Worm (Caenorhabditis elegans) whole organism, mixed stage, embryonic: ENCODE measurements around the gene B0303.16.

Experiments
- bed-3 ChIP-seq: fragments of 200-800 bp; sonication (Bioruptor generic); optimal IDR thresholded peaks from 3 replicates; lab custom pipeline; 2018; ENCODE audit warnings: mild to moderate bottlenecking, missing genetic modification characterization, moderate library complexity, missing compliant biosample characterization
- blmp-1 ChIP-seq: fragments of 150-350 bp; optimal IDR thresholded peaks from 2 replicates; lab custom pipeline; 2014; ENCODE audit warnings: missing biosample characterization, missing genetic modification characterization
- ces-1 ChIP-seq: fragments of 150-350 bp; optimal IDR thresholded peaks from 2 replicates; lab custom pipeline; 2014; ENCODE audit warnings: missing biosample characterization, missing genetic modification reagents, missing genetic modification characterization
- drap-1 ChIP-seq: fragments of 200-800 bp; sonication (Bioruptor generic); optimal IDR thresholded peaks from 3 replicates; lab custom pipeline; 2018; ENCODE audit warnings: mild to moderate bottlenecking, missing genetic modification characterization, missing compliant biosample characterization
- elt-1 ChIP-seq: sonication (generic microtip); optimal IDR thresholded peaks from 2 replicates; lab custom pipeline; 2017; ENCODE audit warnings: missing genetic modification characterization, mild to moderate bottlenecking, missing compliant biosample characterization, antibody characterized with exemption, moderate library complexity, borderline replicate concordance; ENCODE audit not compliant: insufficient read depth
- lin-13 ChIP-seq: fragments of 150-350 bp; optimal IDR thresholded peaks from 2 replicates; lab custom pipeline; 2014; ENCODE audit warnings: missing biosample characterization, missing genetic modification characterization
- mep-1 ChIP-seq: fragments of 150-350 bp; optimal IDR thresholded peaks from 2 replicates; lab custom pipeline; 2017; ENCODE audit warnings: missing biosample characterization, missing genetic modification reagents, missing genetic modification characterization, inconsistent platforms
- nhr-237 ChIP-seq: fragments of 150-350 bp; optimal IDR thresholded peaks from 2 replicates; lab custom pipeline; 2014; ENCODE audit warnings: missing biosample characterization, missing genetic modification characterization
- nhr-76 ChIP-seq: sonication (generic microtip); optimal IDR thresholded peaks from 2 replicates; lab custom pipeline; 2017; ENCODE audit warnings: missing biosample characterization, missing genetic modification characterization
- pha-4 ChIP-seq: fragments of 150-350 bp; optimal IDR thresholded peaks from 2 replicates; lab custom pipeline; 2018; ENCODE audit warnings: missing biosample characterization, missing genetic modification reagents, missing genetic modification characterization
- snpc-4 ChIP-seq: fragments of 150-350 bp; optimal IDR thresholded peaks from 2 replicates; lab custom pipeline; 2014; ENCODE audit warnings: missing biosample characterization, missing genetic modification characterization
- unc-120 ChIP-seq: sonication (generic microtip); optimal IDR thresholded peaks from 2 replicates; lab custom pipeline; 2017; ENCODE audit warnings: missing genetic modification characterization, missing compliant biosample characterization; ENCODE audit not compliant: poor library complexity, severe bottlenecking
- ztf-11 ChIP-seq: fragments of 150-350 bp; optimal IDR thresholded peaks from 2 replicates; lab custom pipeline; 2014; ENCODE audit warnings: missing biosample characterization, missing genetic modification characterization

ce11 chrIII:8731310-8731709, 26.4 kb downstream of the B0303.16 start, which contains the start of gene ZK370.4:
- TF ChIP-seq blmp-1 (tag; lab: Kevin White, UChicago) (no peak), pha-4 (tag; lab: Kevin White, UChicago) (no peak), snpc-4 (tag; lab: Kevin White, UChicago) (no peak), mep-1 (tag; lab: Kevin White, UChicago) (no peak), drap-1 (GFP tag; lab: Kevin White, UChicago) (no peak), elt-1 (tag; lab: Kevin White, UChicago) (no peak), bed-3 (GFP tag; lab: Kevin White, UChicago) (no peak), ztf-11 (tag; lab: Kevin White, UChicago) (no peak), nhr-237 (no peak), unc-120 (no peak), lin-13 (no peak), ces-1 (GFP tag; lab: Kevin White, UChicago) (no peak), nhr-76 (tag; lab: Kevin White, UChicago) (no peak)
